Fruit fly (Drosophila melanogaster) whole organism: ENCODE measurements around the gene Fuca.

Source experiments
- CG8478 ChIP-seq: fragments of >200 bp; optimal IDR thresholded peaks from 2 replicates; lab custom pipeline; 2018; ENCODE audit warnings: inconsistent platforms
- Dll ChIP-seq: fragments of >200 bp; optimal IDR thresholded peaks from 2 replicates; lab custom pipeline; 2017
- EcR ChIP-seq, 2 experiments: fragments of >200 bp; optimal IDR thresholded peaks; 2 replicates each; lab custom pipeline; 2017; ENCODE audit warnings: missing biosample characterization in 2 of 2, missing genetic modification characterization in 2 of 2, missing genetic modification reagents in 2 of 2
- pan ChIP-seq: fragments of >200 bp; optimal IDR thresholded peaks from 2 replicates; lab custom pipeline; 2017
- psq ChIP-seq: fragments of >200 bp; optimal IDR thresholded peaks from 2 replicates; lab custom pipeline; 2017
- usp ChIP-seq: fragments of >200 bp; optimal IDR thresholded peaks from 2 replicates; lab custom pipeline; 2017; ENCODE audit warnings: missing biosample characterization, missing genetic modification characterization, mixed read lengths

DNA sequence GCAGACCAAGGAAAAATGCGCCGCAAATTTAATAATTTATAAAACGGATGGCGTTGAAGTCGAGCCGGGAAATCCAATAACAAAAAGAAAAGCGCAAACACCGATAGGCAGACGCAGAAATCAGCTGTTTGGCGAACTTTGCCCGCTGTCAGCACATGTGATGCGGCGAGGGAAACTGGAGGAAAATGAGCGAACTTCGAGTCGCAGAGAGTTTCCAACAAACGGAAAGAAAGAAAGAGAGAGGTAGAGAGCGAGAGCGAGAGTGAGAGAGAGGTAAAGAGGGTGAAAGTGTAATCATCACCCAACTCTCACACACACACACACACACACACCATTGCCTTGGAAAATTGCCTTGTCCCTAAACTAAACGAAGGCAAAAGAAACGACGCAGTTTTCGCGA, 34.7 kb upstream of the Fuca start:
- TF ChIP-seq CG8478 (no peak), pan (lab: Kevin White, UChicago) (no peak), Dll (lab: Kevin White, UChicago) (no peak), psq (no peak), usp (GFP tag; lab: Kevin White, UChicago) (no peak), EcR (GFP tag; optimal IDR thresholded peaks at IDR 0.05; lab: Kevin White, UChicago) (no peak)
